Fruit fly (Drosophila melanogaster) whole organism, pupa: Measurements from ENCODE around the gene AMPKalpha.

ENCODE experiments used
- CG10348 ChIP-seq: fragments of 200-800 bp; sonication (Bioruptor generic); IDR thresholded peaks from 2 replicates; pipeline ENCODE4 v1.3.6; 2022; ENCODE audit warnings: missing biosample characterization, missing genetic modification characterization
- CG12605 ChIP-seq: fragments of 200-800 bp; sonication (Bioruptor generic); IDR thresholded peaks from 2 replicates; pipeline ENCODE4 v1.3.6; 2022; ENCODE audit warnings: missing biosample characterization, missing genetic modification characterization
- CG13204 ChIP-seq: fragments of 200-800 bp; sonication (Bioruptor generic); optimal IDR thresholded peaks from 2 replicates; lab custom pipeline; 2018; ENCODE audit warnings: missing biosample characterization, mild to moderate bottlenecking, missing genetic modification characterization, moderate library complexity
- CG14655 ChIP-seq: fragments of 200-800 bp; sonication (Bioruptor generic); optimal IDR thresholded peaks from 3 replicates; lab custom pipeline; 2017; ENCODE audit warnings: mild to moderate bottlenecking, missing biosample characterization, missing genetic modification reagents, missing genetic modification characterization
- CG15710 ChIP-seq: fragments of 200-800 bp; sonication (Bioruptor generic); optimal IDR thresholded peaks from 2 replicates; lab custom pipeline; 2018; ENCODE audit warnings: missing biosample characterization, mild to moderate bottlenecking, missing genetic modification characterization, moderate library complexity
- CG17806 ChIP-seq: fragments of 200-800 bp; sonication (Bioruptor generic); optimal IDR thresholded peaks from 2 replicates; lab custom pipeline; 2018; ENCODE audit warnings: missing biosample characterization, mild to moderate bottlenecking, missing genetic modification characterization, moderate library complexity
- CG32121 ChIP-seq: fragments of 200-800 bp; sonication (Bioruptor generic); IDR thresholded peaks from 2 replicates; pipeline ENCODE4 v1.3.6; 2022; ENCODE audit warnings: missing biosample characterization, missing genetic modification characterization
- CG34367 ChIP-seq: fragments of 200-800 bp; sonication (Bioruptor generic); optimal IDR thresholded peaks from 2 replicates; lab custom pipeline; 2018; ENCODE audit warnings: missing biosample characterization, mild to moderate bottlenecking, missing genetic modification characterization
- CG4496 ChIP-seq: fragments of 200-800 bp; sonication (Bioruptor generic); IDR thresholded peaks from 3 replicates; pipeline ENCODE4 v1.3.6; 2022; ENCODE audit warnings: missing biosample characterization, missing genetic modification characterization
- CG8159 ChIP-seq: fragments of 200-800 bp; sonication (Bioruptor generic); optimal IDR thresholded peaks from 3 replicates; lab custom pipeline; 2018; ENCODE audit warnings: missing biosample characterization, mild to moderate bottlenecking, missing genetic modification characterization, moderate library complexity
- CG8301 ChIP-seq: fragments of 200-800 bp; sonication (Bioruptor generic); optimal IDR thresholded peaks from 2 replicates; lab custom pipeline; 2018; ENCODE audit warnings: missing biosample characterization, mild to moderate bottlenecking, missing genetic modification characterization
- CG9948 ChIP-seq: fragments of 200-800 bp; sonication (Bioruptor generic); optimal IDR thresholded peaks from 2 replicates; lab custom pipeline; 2018; ENCODE audit warnings: missing biosample characterization, mild to moderate bottlenecking, missing genetic modification characterization, moderate library complexity
- D1 ChIP-seq: fragments of 200-800 bp; sonication (Bioruptor generic); optimal IDR thresholded peaks from 2 replicates; lab custom pipeline; 2018; ENCODE audit warnings: missing biosample characterization, mild to moderate bottlenecking, missing genetic modification characterization, moderate library complexity
- EcR ChIP-seq: fragments of 200-800 bp; sonication (Bioruptor generic); optimal IDR thresholded peaks from 3 replicates; lab custom pipeline; 2019; ENCODE audit warnings: missing biosample characterization, missing genetic modification characterization, mild to moderate bottlenecking, moderate library complexity, missing genetic modification reagents
- Ets98B ChIP-seq: fragments of 200-800 bp; sonication (Bioruptor generic); IDR thresholded peaks from 2 replicates; pipeline ENCODE4 v1.3.6; 2022; ENCODE audit warnings: missing biosample characterization, missing genetic modification characterization
- Pif1A ChIP-seq: fragments of 200-800 bp; sonication (Bioruptor generic); optimal IDR thresholded peaks from 3 replicates; lab custom pipeline; 2016; ENCODE audit warnings: missing biosample characterization, missing genetic modification characterization
- Pif1B ChIP-seq: fragments of 200-800 bp; sonication (Bioruptor generic); optimal IDR thresholded peaks from 3 replicates; lab custom pipeline; 2016; ENCODE audit warnings: missing biosample characterization, missing genetic modification characterization
- Snoo ChIP-seq: fragments of 200-800 bp; sonication (Bioruptor generic); optimal IDR thresholded peaks from 3 replicates; lab custom pipeline; 2017; ENCODE audit warnings: missing biosample characterization, mild to moderate bottlenecking, missing genetic modification characterization, inconsistent platforms
- fd96Ca ChIP-seq: fragments of 200-800 bp; sonication (Bioruptor generic); IDR thresholded peaks from 3 replicates; pipeline ENCODE4 v1.3.6; 2022; ENCODE audit warnings: missing biosample characterization, missing genetic modification characterization
- rn ChIP-seq: fragments of 200-800 bp; sonication (Bioruptor generic); IDR thresholded peaks from 2 replicates; pipeline ENCODE4 v1.3.6; 2022; ENCODE audit warnings: missing biosample characterization, missing genetic modification characterization

The AMPKalpha gene

DNA sequence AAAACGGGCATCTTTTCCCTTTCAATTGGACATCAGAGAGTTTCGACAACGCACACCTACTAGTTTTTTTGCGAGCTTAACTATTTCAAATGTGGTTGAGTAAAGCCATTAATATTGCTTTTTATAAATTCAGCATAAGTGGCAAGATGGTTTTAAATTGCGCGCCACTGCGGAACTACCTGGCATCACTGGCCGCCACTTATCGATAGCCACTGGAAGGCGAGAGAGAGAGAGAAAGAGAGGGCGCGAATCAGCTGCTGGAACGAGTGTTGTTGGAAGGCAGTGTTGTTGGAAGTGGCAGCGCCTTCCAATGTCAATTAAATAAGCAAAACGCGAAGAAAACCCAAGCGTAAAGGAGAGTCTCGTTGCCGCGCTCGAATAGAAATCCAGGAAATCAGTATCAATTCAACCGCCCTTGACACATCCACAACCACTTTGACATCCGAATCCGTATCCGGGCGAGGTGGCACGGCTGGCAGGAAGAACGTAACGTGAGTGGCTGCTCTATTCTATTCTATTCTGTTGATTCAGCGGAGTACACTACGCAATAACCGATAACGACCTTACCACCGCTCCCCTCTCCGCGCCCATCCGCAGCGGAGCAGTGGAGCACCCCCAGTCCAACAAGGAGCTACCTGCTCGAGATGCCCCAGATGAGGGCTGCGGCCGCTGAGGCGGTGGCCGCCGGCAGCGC is at the start of gene AMPKalpha:
Gene AMPKalpha, plus strand, starts transcription at position 272 of the 694 bp plus-strand sequence.
- TF ChIP-seq CG13204 (no peak), Pif1A (GFP tag; lab: Kevin White, UChicago) (no peak), CG34367 (tag; lab: Kevin White, UChicago) (no peak), EcR (GFP tag; lab: Kevin White, UChicago) (no peak), CG8159 (tag; lab: Kevin White, UChicago) (no peak), Snoo (tag; lab: Kevin White, UChicago) (no peak), CG9948 (no peak), CG15710 (no peak), CG8301 (no peak), Ets98B (no peak)

DNA sequence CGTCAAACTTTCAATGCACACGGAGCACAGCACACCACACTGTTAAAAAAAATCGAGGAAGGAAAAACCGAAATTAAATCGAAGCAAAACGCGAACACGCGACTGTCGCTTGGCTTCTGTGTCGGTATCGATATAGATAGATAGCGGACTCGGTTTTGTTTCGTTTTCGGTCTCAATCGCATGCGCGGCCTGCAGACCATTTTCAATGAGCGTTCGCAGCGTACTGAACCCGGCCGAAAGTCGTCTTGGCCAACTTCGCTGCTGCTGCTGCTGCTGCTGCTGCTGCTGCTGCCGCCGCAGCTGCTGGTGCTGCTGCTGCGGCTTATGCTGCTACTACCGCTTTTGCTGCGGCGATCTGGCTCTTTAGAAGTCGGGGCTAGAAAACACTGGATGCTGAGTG is 37.3 kb upstream of the AMPKalpha start:
- TF ChIP-seq EcR (GFP tag; lab: Kevin White, UChicago) (peak; percentile 56), CG15710 (no peak), fd96Ca (GFP tag; lab: Robert Waterston, UW) (0 out of 3 replicates have a peak, but pooled peaks have one; percentile 14), CG32121 (GFP tag; lab: Robert Waterston, UW) (0 out of 2 replicates have a peak, but pooled peaks have one; percentile 10), Ets98B (peak; percentile 56; the same call in 1 of the 2 replicates), CG8301 (no peak), CG13204 (peak; percentile 76)

DNA sequence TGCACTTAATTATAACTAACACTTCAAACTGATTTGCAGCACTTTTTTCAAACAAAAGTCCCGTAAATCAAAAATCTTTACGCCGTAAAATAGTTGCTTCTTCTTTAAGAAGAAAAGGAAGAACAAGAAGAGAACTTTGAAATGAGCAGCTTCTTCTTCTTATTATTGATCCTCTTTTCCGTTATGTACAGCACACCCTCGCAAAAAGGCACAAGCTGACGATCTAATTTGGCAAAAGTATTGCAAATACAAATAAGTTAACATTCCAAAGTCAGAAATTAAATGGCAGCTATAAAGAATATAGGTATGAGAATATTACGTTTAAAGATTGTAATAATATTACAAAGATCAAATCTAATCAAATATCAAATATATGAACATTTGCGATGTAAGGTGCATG is 33.8 kb upstream of the AMPKalpha start, which contains the start of gene CG11409:
Gene CG11409, minus strand, starts transcription at position 60 of the 400 bp plus-strand sequence.
- TF ChIP-seq CG13204 (no peak), fd96Ca (GFP tag; lab: Robert Waterston, UW) (no peak), CG4496 (GFP tag; lab: Robert Waterston, UW) (no peak), CG17806 (tag; lab: Kevin White, UChicago) (no peak), Pif1B (no peak)

DNA sequence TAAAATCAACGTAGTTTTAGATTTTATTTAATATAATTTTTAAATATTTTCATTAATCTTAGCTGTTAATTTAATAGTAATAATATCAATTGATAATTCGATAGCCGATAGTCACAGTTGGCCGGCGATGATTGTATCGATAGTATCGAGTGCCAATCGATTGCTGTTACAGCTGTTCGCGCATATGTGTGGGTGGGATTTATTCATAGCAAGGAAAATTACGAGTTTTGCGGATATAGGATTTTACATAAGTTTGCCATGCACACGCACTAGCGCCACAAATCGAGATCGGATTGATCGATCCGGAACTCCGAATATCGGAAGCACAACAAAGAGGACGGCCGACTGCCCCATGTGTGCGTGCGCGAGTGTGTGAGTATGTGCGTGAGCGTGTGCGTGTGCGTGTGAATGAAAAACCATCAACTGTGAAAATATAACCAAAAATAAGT is 33.4 kb upstream of the AMPKalpha start, which contains the start of gene Naa30A:
Gene Naa30A, plus strand, starts transcription at position 163 of the 449 bp plus-strand sequence.
- no peak for TF ChIP-seq rn
- TF ChIP-seq CG8159 (tag; lab: Kevin White, UChicago) = peak; percentile 8

DNA sequence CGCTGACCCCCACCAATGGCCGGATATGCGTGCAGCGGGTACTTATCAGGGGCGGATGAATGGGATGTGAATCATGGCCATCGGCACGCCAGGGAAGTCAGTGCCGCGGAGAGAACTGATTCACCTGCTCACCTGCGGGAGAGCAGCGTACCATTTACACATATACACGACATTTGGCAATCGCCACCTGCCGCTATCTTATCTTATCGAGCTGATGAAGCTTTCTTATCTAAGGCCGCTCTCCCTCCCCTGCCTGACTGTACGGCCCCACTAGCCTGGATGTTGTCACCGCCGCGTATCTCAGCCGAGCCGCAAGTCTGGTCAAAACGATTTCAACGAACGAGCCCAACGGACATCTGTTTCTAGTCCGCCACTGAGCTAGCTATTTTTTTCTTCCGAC is 29.1 kb upstream of the AMPKalpha start, which contains the start of gene Tsp2A:
Gene Tsp2A, plus strand, starts transcription at position 298 of the 400 bp plus-strand sequence.
- TF ChIP-seq EcR (GFP tag; lab: Kevin White, UChicago) (no peak), CG4496 (GFP tag; lab: Robert Waterston, UW) (no peak), D1 (tag; lab: Kevin White, UChicago) (no peak), Snoo (tag; lab: Kevin White, UChicago) (no peak), rn (no peak), fd96Ca (GFP tag; lab: Robert Waterston, UW) (no peak)

DNA sequence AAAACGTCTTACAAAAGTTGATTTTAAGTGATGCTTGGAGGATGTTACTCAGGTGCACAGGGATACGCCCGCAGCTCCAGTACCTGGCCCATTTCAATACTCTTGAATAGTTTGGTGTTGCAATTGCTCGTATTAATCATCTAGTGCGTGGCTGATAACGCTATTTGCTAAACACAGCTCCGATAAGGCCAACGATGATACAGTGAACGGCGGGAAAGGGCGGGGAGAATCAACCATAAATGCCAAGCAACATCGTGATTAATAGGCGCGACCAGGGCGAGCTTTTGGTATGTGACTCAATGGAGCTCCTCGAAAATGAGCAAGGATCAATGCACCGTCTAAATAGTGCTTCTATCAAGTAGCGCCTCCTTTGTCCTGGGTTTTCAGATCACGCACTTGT is 28.5 kb upstream of the AMPKalpha start:
- TF ChIP-seq CG17806 (tag; lab: Kevin White, UChicago) (no peak), rn (no peak), CG10348 (GFP tag; lab: Robert Waterston, UW) (no peak), Pif1A (GFP tag; lab: Kevin White, UChicago) (no peak), CG13204 (no peak), Pif1B (no peak), Ets98B (no peak), CG12605 (GFP tag; lab: Robert Waterston, UW) (no peak)

DNA sequence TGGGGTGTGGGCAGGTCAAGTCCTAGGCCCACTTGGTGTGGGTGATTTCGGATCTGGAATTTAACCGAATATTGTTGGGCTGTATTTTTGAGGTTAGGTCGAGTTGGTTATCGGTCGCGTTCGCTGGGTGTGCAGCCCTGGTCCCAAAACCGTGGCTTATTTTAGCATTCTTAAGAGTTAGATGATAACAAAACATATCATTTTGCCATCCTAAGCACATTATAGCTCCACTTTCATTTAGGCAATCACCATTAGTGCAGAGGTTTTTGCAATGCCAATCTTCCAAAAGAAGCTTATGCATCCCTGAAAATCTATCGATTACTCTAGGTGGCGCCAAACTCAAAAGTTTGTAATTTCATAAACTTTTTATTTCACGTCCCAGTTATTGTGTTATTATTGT is 26.1 kb upstream of the AMPKalpha start, which contains the start of gene MTPAP:
Gene MTPAP, minus strand, starts transcription at position 103 of the 400 bp plus-strand sequence.
- TF ChIP-seq CG8159 (tag; lab: Kevin White, UChicago) (no peak), CG14655 (GFP tag; lab: Kevin White, UChicago) (no peak), CG34367 (tag; lab: Kevin White, UChicago) (no peak), Pif1A (GFP tag; lab: Kevin White, UChicago) (no peak), EcR (GFP tag; lab: Kevin White, UChicago) (no peak), CG10348 (GFP tag; lab: Robert Waterston, UW) (no peak), Ets98B (no peak), D1 (tag; lab: Kevin White, UChicago) (no peak), Pif1B (no peak), CG17806 (tag; lab: Kevin White, UChicago) (no peak), CG8301 (no peak), fd96Ca (GFP tag; lab: Robert Waterston, UW) (no peak), CG15710 (no peak), CG32121 (GFP tag; lab: Robert Waterston, UW) (no peak), CG13204 (no peak), rn (no peak), CG4496 (GFP tag; lab: Robert Waterston, UW) (no peak), Snoo (tag; lab: Kevin White, UChicago) (no peak), CG12605 (GFP tag; lab: Robert Waterston, UW) (no peak)
